Worm (Caenorhabditis elegans) whole organism, early embryonic: Measurements from ENCODE around the gene nphp-4.

Experiments
- B0310.2 ChIP-seq: sonication (generic microtip); optimal IDR thresholded peaks from 2 replicates; lab custom pipeline; 2016; ENCODE audit warnings: mild to moderate bottlenecking, missing genetic modification characterization, missing compliant biosample characterization
- F13C5.2 ChIP-seq: sonication (generic microtip); optimal IDR thresholded peaks from 2 replicates; lab custom pipeline; 2017; ENCODE audit warnings: mild to moderate bottlenecking, missing genetic modification characterization, inconsistent platforms, missing compliant biosample characterization
- aly-1 ChIP-seq: sonication (generic microtip); optimal IDR thresholded peaks from 2 replicates; lab custom pipeline; 2016; ENCODE audit warnings: missing genetic modification characterization, missing compliant biosample characterization
- ama-1 ChIP-seq: fragments of 150-350 bp; optimal IDR thresholded peaks from 2 replicates; lab custom pipeline; 2014
- ceh-13 ChIP-seq: fragments of 200-800 bp; sonication (Bioruptor generic); optimal IDR thresholded peaks from 2 replicates; lab custom pipeline; 2018; ENCODE audit warnings: mild to moderate bottlenecking, missing genetic modification characterization, missing compliant biosample characterization
- ceh-36 ChIP-seq: sonication (generic microtip); optimal IDR thresholded peaks from 2 replicates; lab custom pipeline; 2016; ENCODE audit warnings: missing genetic modification characterization, inconsistent platforms, missing compliant biosample characterization
- ets-7 ChIP-seq: sonication (generic microtip); optimal IDR thresholded peaks from 2 replicates; lab custom pipeline; 2016; ENCODE audit warnings: missing genotype, missing genetic modification characterization, missing compliant biosample characterization
- flt-1 ChIP-seq: fragments of 200-800 bp; sonication (Bioruptor generic); IDR thresholded peaks from 2 replicates; pipeline ENCODE4 v1.3.6; 2022; ENCODE audit warnings: missing genetic modification characterization, missing compliant biosample characterization
- hmbx-1 ChIP-seq: sonication (generic microtip); optimal IDR thresholded peaks from 2 replicates; lab custom pipeline; 2016; ENCODE audit warnings: mild to moderate bottlenecking, missing genetic modification characterization, missing compliant biosample characterization
- hmg-4 ChIP-seq: fragments of 200-800 bp; sonication (Bioruptor generic); optimal IDR thresholded peaks from 2 replicates; lab custom pipeline; 2018; ENCODE audit warnings: mild to moderate bottlenecking, missing genetic modification characterization, missing compliant biosample characterization
- hnd-1 ChIP-seq: sonication (generic microtip); optimal IDR thresholded peaks from 2 replicates; lab custom pipeline; 2016; ENCODE audit warnings: missing genetic modification characterization, missing compliant biosample characterization
- pes-1 ChIP-seq: fragments of 200-800 bp; sonication (Bioruptor generic); IDR thresholded peaks from 2 replicates; pipeline ENCODE4 v1.3.6; 2022; ENCODE audit warnings: missing genetic modification reagents, missing genetic modification characterization, missing compliant biosample characterization
- scrt-1 ChIP-seq: fragments of 200-800 bp; sonication (Bioruptor generic); IDR thresholded peaks from 2 replicates; pipeline ENCODE4 v1.3.6; 2022; ENCODE audit warnings: missing genetic modification characterization, missing compliant biosample characterization
- sea-1 ChIP-seq: fragments of 200-800 bp; sonication (Bioruptor generic); conservative IDR thresholded peaks from 2 replicates; pipeline ENCODE4 v1.3.6; 2022; ENCODE audit warnings: missing genetic modification characterization, missing compliant biosample characterization
- tbx-11 ChIP-seq: fragments of 200-800 bp; sonication (Bioruptor generic); IDR thresholded peaks from 2 replicates; pipeline ENCODE4 v1.3.6; 2022; ENCODE audit warnings: missing genetic modification characterization, missing compliant biosample characterization
- tbx-37 ChIP-seq: fragments of 200-800 bp; sonication (Bioruptor generic); conservative IDR thresholded peaks from 2 replicates; pipeline ENCODE4 v1.3.6; 2022; ENCODE audit warnings: missing genetic modification reagents, missing genetic modification characterization, missing compliant biosample characterization
- tra-4 ChIP-seq: sonication (generic microtip); optimal IDR thresholded peaks from 2 replicates; lab custom pipeline; 2017; ENCODE audit warnings: missing genetic modification characterization, missing compliant biosample characterization

The nphp-4 gene

DNA sequence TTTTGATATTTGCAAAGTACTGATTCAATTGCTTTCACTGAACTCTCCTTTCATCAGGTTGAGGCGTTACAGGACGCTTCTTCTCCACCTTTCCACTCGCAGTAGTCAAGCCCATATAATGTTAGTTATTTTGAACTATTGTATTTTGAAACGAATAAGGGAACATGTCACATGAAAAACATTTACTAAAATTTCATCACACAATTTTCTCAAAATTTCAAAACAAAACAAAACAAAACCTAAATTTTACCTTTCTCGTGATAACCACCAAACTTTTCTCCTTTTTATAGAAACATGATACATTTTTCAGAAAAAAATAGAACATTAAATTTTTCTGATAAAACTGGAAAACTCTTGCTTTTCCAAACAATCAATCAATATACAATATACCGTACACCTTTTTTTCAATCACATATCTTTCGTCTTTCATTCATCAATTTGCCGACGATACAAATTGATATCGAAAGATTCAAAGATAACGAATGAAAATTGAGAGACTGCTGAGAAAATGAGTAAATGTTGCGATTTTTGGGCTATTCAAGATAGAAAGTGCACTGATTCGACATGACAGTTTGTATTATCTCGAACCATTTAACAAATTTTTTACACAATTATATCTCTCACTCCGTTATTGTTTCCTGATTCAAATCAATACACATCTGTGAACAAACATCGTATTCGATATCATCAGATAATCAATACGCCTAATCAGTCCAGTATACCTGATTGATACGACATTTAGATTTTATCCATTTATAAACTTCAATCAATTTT lies 42.3 kb downstream of the nphp-4 start:
- no peak for TF ChIP-seq aly-1
- TF ChIP-seq tbx-11: no peak
- no peak for TF ChIP-seq ets-7 (tag; lab: Kevin White, UChicago)
- no peak for TF ChIP-seq F13C5.2 (tag; lab: Kevin White, UChicago)
- no peak for TF ChIP-seq hmbx-1 (tag; lab: Kevin White, UChicago)
- no peak for TF ChIP-seq ceh-36
- no peak for TF ChIP-seq scrt-1 (GFP tag; lab: Robert Waterston, UW)
- no peak for TF ChIP-seq pes-1
- no peak for TF ChIP-seq ama-1 (lab: Kevin White, UChicago)
- TF ChIP-seq flt-1 (GFP tag; lab: Robert Waterston, UW): no peak
- TF ChIP-seq tra-4 (tag; lab: Kevin White, UChicago): no peak
- TF ChIP-seq ceh-13 (GFP tag; lab: Kevin White, UChicago): no peak
- no peak for TF ChIP-seq tbx-37 (GFP tag; lab: Robert Waterston, UW)
- TF ChIP-seq hnd-1 (tag; lab: Kevin White, UChicago): no peak

- TF ChIP-seq tra-4 (tag; lab: Kevin White, UChicago): no peak
- TF ChIP-seq ets-7 (tag; lab: Kevin White, UChicago): no peak
- TF ChIP-seq B0310.2 (tag; lab: Kevin White, UChicago): no peak
- TF ChIP-seq ama-1 (lab: Kevin White, UChicago): no peak
- TF ChIP-seq ceh-13 (GFP tag; lab: Kevin White, UChicago): no peak
- TF ChIP-seq flt-1 (GFP tag; lab: Robert Waterston, UW): no peak
- TF ChIP-seq ceh-36: no peak
- TF ChIP-seq F13C5.2 (tag; lab: Kevin White, UChicago): no peak
- no peak for TF ChIP-seq tbx-37 (GFP tag; lab: Robert Waterston, UW)
- no peak for TF ChIP-seq hmg-4
- no peak for TF ChIP-seq hnd-1 (tag; lab: Kevin White, UChicago)
- no peak for TF ChIP-seq hmbx-1 (tag; lab: Kevin White, UChicago)
- no peak for TF ChIP-seq sea-1 (GFP tag; lab: Robert Waterston, UW)
- no peak for TF ChIP-seq tbx-11
Observed at ce11 chrV:11800486-11800885, 43.0 kb downstream of the nphp-4 start.

DNA sequence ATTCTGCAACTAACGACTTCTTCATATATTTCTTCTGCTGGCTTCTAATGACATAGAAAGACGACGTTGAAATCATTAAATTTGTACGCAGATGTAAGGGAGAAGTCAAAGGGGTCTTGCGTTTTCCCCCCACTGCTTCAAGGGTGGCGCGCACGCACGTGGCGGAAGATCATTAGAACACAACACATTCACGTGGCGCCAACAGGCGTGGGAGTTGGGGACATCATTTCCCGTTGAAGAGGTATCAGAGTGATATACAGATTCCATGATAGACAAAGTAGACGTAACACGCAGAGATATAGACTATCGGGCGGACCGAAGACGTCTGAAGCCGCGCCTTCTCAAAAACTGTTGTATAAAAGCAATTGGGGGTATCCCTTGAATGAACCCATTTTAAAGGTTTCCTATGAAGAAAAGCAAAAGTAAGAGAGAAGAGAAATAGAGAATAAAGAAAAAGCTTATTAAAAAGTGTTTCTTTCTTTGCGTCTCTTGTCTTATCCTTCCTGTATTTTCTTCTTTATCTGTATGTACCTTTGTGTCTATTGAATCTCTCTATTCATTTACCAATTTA lies 44.2 kb downstream of the nphp-4 start:
- TF ChIP-seq ceh-36 (no peak), hmbx-1 (tag; lab: Kevin White, UChicago) (no peak), tbx-37 (GFP tag; lab: Robert Waterston, UW) (no peak), pes-1 (no peak), ceh-13 (GFP tag; lab: Kevin White, UChicago) (no peak), tbx-11 (no peak)

ce11 chrV:11798320-11798719 lies 45.2 kb downstream of the nphp-4 start:
- TF ChIP-seq aly-1 (no peak), ceh-13 (GFP tag; lab: Kevin White, UChicago) (no peak), tbx-37 (GFP tag; lab: Robert Waterston, UW) (no peak), hmbx-1 (tag; lab: Kevin White, UChicago) (no peak), scrt-1 (GFP tag; lab: Robert Waterston, UW) (no peak), B0310.2 (tag; lab: Kevin White, UChicago) (no peak), hmg-4 (no peak)

DNA sequence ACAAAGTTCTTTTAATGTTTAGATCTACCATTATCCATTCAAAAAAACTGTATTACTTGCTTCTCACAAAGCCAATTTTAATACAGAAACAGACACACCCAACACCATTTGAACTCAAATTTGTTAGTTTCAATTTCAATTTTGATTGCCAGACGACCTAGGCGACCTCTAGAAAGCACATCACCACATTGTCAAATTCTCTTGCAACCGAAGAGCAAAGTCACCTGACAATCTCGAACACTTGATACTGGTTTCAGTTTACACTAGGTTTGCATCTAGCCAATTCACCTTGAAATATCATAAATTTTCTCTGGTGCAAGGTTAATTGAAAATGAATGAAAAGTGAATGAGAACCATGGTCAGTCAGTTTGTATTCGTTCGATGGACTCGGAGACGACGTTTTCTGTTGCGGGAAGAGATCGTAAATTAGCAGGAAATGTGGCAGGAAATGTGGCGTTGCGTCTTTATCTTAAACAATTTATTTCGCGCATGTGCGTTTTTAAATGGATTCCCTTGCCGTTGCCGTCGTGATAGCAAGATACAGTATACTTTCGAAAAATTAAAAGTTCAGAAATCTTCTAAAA lies 46.2 kb downstream of the nphp-4 start:
- TF ChIP-seq ceh-36 (no peak), scrt-1 (GFP tag; lab: Robert Waterston, UW) (no peak), tra-4 (tag; lab: Kevin White, UChicago) (no peak), F13C5.2 (tag; lab: Kevin White, UChicago) (no peak)

- no peak for TF ChIP-seq tbx-37 (GFP tag; lab: Robert Waterston, UW)
- TF ChIP-seq hnd-1 (tag; lab: Kevin White, UChicago): no peak
- no peak for TF ChIP-seq B0310.2 (tag; lab: Kevin White, UChicago)
- TF ChIP-seq scrt-1 (GFP tag; lab: Robert Waterston, UW): no peak
- TF ChIP-seq ceh-13 (GFP tag; lab: Kevin White, UChicago): no peak
- no peak for TF ChIP-seq hmbx-1 (tag; lab: Kevin White, UChicago)
- no peak for TF ChIP-seq tbx-11
- TF ChIP-seq pes-1: no peak
- TF ChIP-seq ceh-36: no peak
- no peak for TF ChIP-seq hmg-4
- no peak for TF ChIP-seq tra-4 (tag; lab: Kevin White, UChicago)
- no peak for TF ChIP-seq ets-7 (tag; lab: Kevin White, UChicago)
- no peak for TF ChIP-seq sea-1 (GFP tag; lab: Robert Waterston, UW)
Observed at ce11 chrV:11796343-11796742, 47.2 kb downstream of the nphp-4 start.

DNA sequence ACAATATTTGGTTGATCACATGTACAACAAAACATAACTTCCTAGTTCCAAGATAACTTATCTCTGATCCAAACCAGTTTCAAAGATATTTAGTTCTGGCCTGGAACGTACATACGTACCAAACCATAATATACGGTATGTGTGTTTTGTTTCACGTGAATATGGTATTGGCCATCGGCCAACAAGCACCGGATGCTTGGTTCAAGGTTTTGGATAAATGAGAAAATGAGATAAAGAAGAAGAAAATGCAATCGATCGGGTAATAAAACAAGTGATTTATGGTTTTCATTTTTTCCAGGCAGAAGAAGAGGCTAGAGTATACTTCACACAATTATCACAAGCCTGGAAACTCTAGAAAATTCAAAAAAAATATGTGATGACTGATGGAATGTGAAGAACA lies 48.2 kb downstream of the nphp-4 start:
- TF ChIP-seq sea-1 (GFP tag; lab: Robert Waterston, UW) (no peak), ets-7 (tag; lab: Kevin White, UChicago) (no peak), aly-1 (no peak), hnd-1 (tag; lab: Kevin White, UChicago) (no peak), tra-4 (tag; lab: Kevin White, UChicago) (no peak), hmg-4 (no peak), scrt-1 (GFP tag; lab: Robert Waterston, UW) (no peak), pes-1 (no peak), B0310.2 (tag; lab: Kevin White, UChicago) (no peak), flt-1 (GFP tag; lab: Robert Waterston, UW) (no peak), ama-1 (lab: Kevin White, UChicago) (no peak), F13C5.2 (tag; lab: Kevin White, UChicago) (no peak), ceh-13 (GFP tag; lab: Kevin White, UChicago) (no peak), tbx-37 (GFP tag; lab: Robert Waterston, UW) (no peak)
